Fruit fly (Drosophila melanogaster) whole organism, embryonic: Measurements from ENCODE around the gene CG17154.
A peak's percentile ranks its signal among the peaks of the same experiment; 100 is the strongest.

Source experiments
- Asciz ChIP-seq: fragments of 200-800 bp; sonication (Bioruptor generic); optimal IDR thresholded peaks from 2 replicates; lab custom pipeline; 2017; ENCODE audit warnings: missing biosample characterization, mild to moderate bottlenecking, missing genetic modification characterization, missing genetic modification reagents
- Awh ChIP-seq: fragments of 200-800 bp; sonication (Bioruptor generic); IDR thresholded peaks from 2 replicates; pipeline ENCODE4, ENCODE4 v1.3.6; 2022; ENCODE audit warnings: missing biosample characterization, missing genetic modification characterization
- Bdp1 ChIP-seq: fragments of 200-800 bp; sonication (Bioruptor generic); optimal IDR thresholded peaks from 3 replicates; lab custom pipeline; 2016; ENCODE audit warnings: missing biosample characterization, missing genetic modification characterization
- CG10147 ChIP-seq: fragments of 200-800 bp; sonication (Bioruptor generic); optimal IDR thresholded peaks from 2 replicates; lab custom pipeline; 2019; ENCODE audit warnings: missing biosample characterization, mild to moderate bottlenecking, missing genetic modification characterization, moderate library complexity
- CG1024 ChIP-seq: fragments of 200-800 bp; sonication (Bioruptor generic); IDR thresholded peaks from 2 replicates; pipeline ENCODE4 v1.3.6; 2022; ENCODE audit warnings: missing biosample characterization, missing genetic modification characterization
- CG10321 ChIP-seq: fragments of 200-800 bp; sonication (Bioruptor generic); IDR thresholded peaks from 2 replicates; pipeline ENCODE4 v1.3.6; 2022; ENCODE audit warnings: missing biosample characterization, missing genetic modification characterization
- CG11695 ChIP-seq: fragments of 200-800 bp; sonication (Bioruptor generic); IDR thresholded peaks from 3 replicates; pipeline ENCODE4 v1.3.6; 2022; ENCODE audit warnings: missing biosample characterization, missing genetic modification characterization
- CG12659 ChIP-seq: fragments of 200-800 bp; sonication (Bioruptor generic); optimal IDR thresholded peaks from 3 replicates; lab custom pipeline; 2017; ENCODE audit warnings: mild to moderate bottlenecking, missing biosample characterization, missing genetic modification reagents, missing genetic modification characterization
- CG14050 ChIP-seq: fragments of 200-800 bp; sonication (Bioruptor generic); IDR thresholded peaks from 3 replicates; pipeline ENCODE4 v1.3.6; 2022; ENCODE audit warnings: missing biosample characterization, missing genetic modification characterization
- CG14667 ChIP-seq: fragments of 200-800 bp; sonication (Bioruptor generic); IDR thresholded peaks from 2 replicates; pipeline ENCODE4 v1.3.6; 2022; ENCODE audit warnings: missing biosample characterization, missing genetic modification characterization
- CG14965 ChIP-seq: fragments of 200-800 bp; sonication (Bioruptor generic); optimal IDR thresholded peaks from 2 replicates; lab custom pipeline; 2016; ENCODE audit warnings: missing biosample characterization, missing genetic modification characterization, borderline replicate concordance
- CG15073 ChIP-seq: fragments of 200-800 bp; sonication (Bioruptor generic); optimal IDR thresholded peaks from 2 replicates; lab custom pipeline; 2016; ENCODE audit warnings: missing biosample characterization, missing genetic modification characterization
- CG15479 ChIP-seq: fragments of 200-800 bp; sonication (Bioruptor generic); optimal IDR thresholded peaks from 3 replicates; lab custom pipeline; 2019; ENCODE audit warnings: missing biosample characterization, mild to moderate bottlenecking, missing genetic modification characterization, moderate library complexity
- CG17612 ChIP-seq: fragments of 200-800 bp; sonication (Bioruptor generic); IDR thresholded peaks from 2 replicates; pipeline ENCODE4 v1.3.6; 2022; ENCODE audit warnings: missing biosample characterization, missing genetic modification characterization
- CG31224 ChIP-seq: fragments of 200-800 bp; sonication (Bioruptor generic); IDR thresholded peaks from 2 replicates; pipeline ENCODE4 v1.3.6; 2022; ENCODE audit warnings: missing biosample characterization, missing genetic modification characterization
- CG4424 ChIP-seq: fragments of 200-800 bp; sonication (Bioruptor generic); optimal IDR thresholded peaks from 3 replicates; lab custom pipeline; 2016; ENCODE audit warnings: missing biosample characterization, missing genetic modification characterization
- CG6654 ChIP-seq: fragments of 200-800 bp; sonication (Bioruptor generic); optimal IDR thresholded peaks from 2 replicates; lab custom pipeline; 2017; ENCODE audit warnings: missing biosample characterization, mild to moderate bottlenecking, missing genetic modification characterization
- CG7556 ChIP-seq: fragments of 200-800 bp; sonication (Bioruptor generic); optimal IDR thresholded peaks from 2 replicates; lab custom pipeline; 2017; ENCODE audit warnings: missing biosample characterization, mild to moderate bottlenecking, missing genetic modification characterization
- CG7839 ChIP-seq: fragments of 200-800 bp; sonication (Bioruptor generic); optimal IDR thresholded peaks from 3 replicates; lab custom pipeline; 2018; ENCODE audit warnings: missing biosample characterization, mild to moderate bottlenecking, missing genetic modification characterization, moderate library complexity
- CG9215 ChIP-seq: fragments of 200-800 bp; sonication (Bioruptor generic); IDR thresholded peaks from 2 replicates; pipeline ENCODE4 v1.3.6; 2022; ENCODE audit warnings: missing biosample characterization, missing genetic modification characterization
- CG9437 ChIP-seq: fragments of 200-800 bp; sonication (Bioruptor generic); optimal IDR thresholded peaks from 2 replicates; lab custom pipeline; 2018; ENCODE audit warnings: missing biosample characterization, mild to moderate bottlenecking, missing genetic modification characterization
- CG9817 ChIP-seq: fragments of 200-800 bp; sonication (Bioruptor generic); optimal IDR thresholded peaks from 2 replicates; lab custom pipeline; 2018; ENCODE audit warnings: missing biosample characterization, mild to moderate bottlenecking, missing genetic modification characterization, moderate library complexity
- CrebB ChIP-seq: fragments of 200-800 bp; sonication (Bioruptor generic); optimal IDR thresholded peaks from 3 replicates; lab custom pipeline; 2018; ENCODE audit warnings: missing biosample characterization, mild to moderate bottlenecking, missing genetic modification characterization
- Dip2 ChIP-seq: fragments of 200-800 bp; sonication (Bioruptor generic); IDR thresholded peaks from 2 replicates; pipeline ENCODE4 v1.3.6; 2022; ENCODE audit warnings: missing biosample characterization, missing genetic modification characterization
- Dip3 ChIP-seq: fragments of 200-800 bp; sonication (Bioruptor generic); optimal IDR thresholded peaks from 3 replicates; lab custom pipeline; 2016; ENCODE audit warnings: missing biosample characterization, missing genetic modification characterization
- Dp ChIP-seq: fragments of 200-800 bp; sonication (Bioruptor generic); optimal IDR thresholded peaks from 2 replicates; lab custom pipeline; 2018; ENCODE audit warnings: missing biosample characterization, mild to moderate bottlenecking, missing genetic modification characterization, moderate library complexity
- E2f1 ChIP-seq: fragments of 200-800 bp; sonication (Bioruptor generic); IDR thresholded peaks from 2 replicates; pipeline ENCODE4 v1.3.6; 2022; ENCODE audit warnings: missing biosample characterization, missing genetic modification characterization
- Fer3 ChIP-seq: fragments of 200-800 bp; sonication (Bioruptor generic); optimal IDR thresholded peaks from 2 replicates; lab custom pipeline; 2018; ENCODE audit warnings: missing biosample characterization, mild to moderate bottlenecking, missing genetic modification characterization, moderate library complexity
- H15 ChIP-seq: fragments of 200-800 bp; sonication (Bioruptor generic); IDR thresholded peaks from 3 replicates; pipeline ENCODE4 v1.3.6; 2022; ENCODE audit warnings: missing biosample characterization, missing genetic modification characterization
- H2.0 ChIP-seq: fragments of 200-800 bp; sonication (Bioruptor generic); IDR thresholded peaks from 2 replicates; pipeline ENCODE4 v1.3.6; 2022; ENCODE audit warnings: missing biosample characterization, missing genetic modification characterization
- NfI ChIP-seq: fragments of 200-800 bp; sonication (Bioruptor generic); optimal IDR thresholded peaks from 3 replicates; lab custom pipeline; 2018; ENCODE audit warnings: missing biosample characterization, mild to moderate bottlenecking, missing genetic modification characterization, moderate library complexity
- Sox100B ChIP-seq: fragments of 200-800 bp; sonication (Bioruptor generic); optimal IDR thresholded peaks from 3 replicates; lab custom pipeline; 2018; ENCODE audit warnings: missing biosample characterization, mild to moderate bottlenecking, missing genetic modification characterization
- ac ChIP-seq: fragments of 200-800 bp; sonication (Bioruptor generic); optimal IDR thresholded peaks from 3 replicates; lab custom pipeline; 2017; ENCODE audit warnings: missing biosample characterization, mild to moderate bottlenecking, missing genetic modification characterization
- aop ChIP-seq: fragments of 200-800 bp; sonication (Bioruptor generic); IDR thresholded peaks from 2 replicates; pipeline ENCODE4 v1.3.6; 2022; ENCODE audit warnings: missing biosample characterization, missing genetic modification characterization
- bsh ChIP-seq, 2 experiments: fragments of 200-800 bp; sonication (Bioruptor generic); optimal IDR thresholded peaks; 2 replicates each; lab custom pipeline; 2017 to 2018; ENCODE audit warnings: mild to moderate bottlenecking in 2 of 2, missing biosample characterization in 2 of 2, missing genetic modification characterization in 2 of 2, moderate library complexity in 1 of 2
- btn ChIP-seq: fragments of 200-800 bp; sonication (Bioruptor generic); optimal IDR thresholded peaks from 2 replicates; lab custom pipeline; 2016; ENCODE audit warnings: missing biosample characterization, missing genetic modification characterization
- crc ChIP-seq: fragments of 200-800 bp; sonication (Bioruptor generic); optimal IDR thresholded peaks from 2 replicates; lab custom pipeline; 2016; ENCODE audit warnings: missing biosample characterization, missing genetic modification characterization
- disco-r ChIP-seq: fragments of 200-800 bp; sonication (Bioruptor generic); optimal IDR thresholded peaks from 2 replicates; lab custom pipeline; 2016; ENCODE audit warnings: missing biosample characterization, missing genetic modification characterization
- fd96Cb ChIP-seq: fragments of 200-800 bp; sonication (Bioruptor generic); optimal IDR thresholded peaks from 2 replicates; lab custom pipeline; 2018; ENCODE audit warnings: missing biosample characterization, mild to moderate bottlenecking, missing genetic modification characterization, moderate library complexity
- gsb ChIP-seq: fragments of 200-800 bp; sonication (Bioruptor generic); IDR thresholded peaks from 2 replicates; pipeline ENCODE4 v1.3.6; 2022; ENCODE audit warnings: missing biosample characterization, missing genetic modification characterization
- gsb-n ChIP-seq: fragments of 200-800 bp; sonication (Bioruptor generic); optimal IDR thresholded peaks from 3 replicates; lab custom pipeline; 2018; ENCODE audit warnings: missing biosample characterization, mild to moderate bottlenecking, missing genetic modification characterization
- ham ChIP-seq: fragments of 200-800 bp; sonication (Bioruptor generic); IDR thresholded peaks from 2 replicates; pipeline ENCODE4 v1.3.6; 2022; ENCODE audit warnings: missing biosample characterization, missing genetic modification characterization
- hkb ChIP-seq, 2 experiments: fragments of 200-800 bp in 1 of 2; fragments of >200 bp in 1 of 2; sonication (Bioruptor generic) in 1 of 2; IDR thresholded peaks in 1 of 2; optimal IDR thresholded peaks in 1 of 2; 2 replicates each; pipeline versions ENCODE4 v1.3.6 to Lab custom; 2017 to 2022; ENCODE audit warnings: missing biosample characterization in 1 of 2, missing genetic modification characterization in 1 of 2
- ind ChIP-seq: fragments of 200-800 bp; sonication (Bioruptor generic); optimal IDR thresholded peaks from 3 replicates; lab custom pipeline; 2016; ENCODE audit warnings: missing biosample characterization, missing genetic modification characterization
- klu ChIP-seq: fragments of 200-800 bp; sonication (Bioruptor generic); IDR thresholded peaks from 2 replicates; pipeline ENCODE4 v1.3.6; 2022; ENCODE audit warnings: missing biosample characterization, missing genetic modification characterization
- pum ChIP-seq: fragments of 200-800 bp; sonication (Bioruptor generic); optimal IDR thresholded peaks from 2 replicates; lab custom pipeline; 2016; ENCODE audit warnings: missing biosample characterization, missing genetic modification characterization
- shn ChIP-seq: fragments of 200-800 bp; sonication (Bioruptor generic); optimal IDR thresholded peaks from 3 replicates; lab custom pipeline; 2016; ENCODE audit warnings: missing biosample characterization, missing genetic modification characterization
- sob ChIP-seq: fragments of 200-800 bp; sonication (Bioruptor generic); IDR thresholded peaks from 2 replicates; pipeline ENCODE4 v1.3.6; 2022; ENCODE audit warnings: missing biosample characterization, missing genetic modification characterization
- trem ChIP-seq: fragments of 200-800 bp; optimal IDR thresholded peaks from 3 replicates; lab custom pipeline; 2019; ENCODE audit warnings: missing biosample characterization, mild to moderate bottlenecking, missing genetic modification characterization, moderate library complexity

CG17154 gene

dm6 chr3L:12124138-12124583, 35.7 kb downstream of the CG17154 start (continued):
- no peak for TF ChIP-seq fd96Cb (tag; lab: Kevin White, UChicago)
- TF ChIP-seq CG9817 (tag; lab: Kevin White, UChicago), result peak; percentile 23
- peak; percentile 72 for TF ChIP-seq CG10321 (GFP tag; lab: Robert Waterston, UW)
- TF ChIP-seq trem (tag; lab: Kevin White, UChicago), result peak; percentile 19
- TF ChIP-seq Awh (GFP tag; lab: Robert Waterston, UW), result 0 out of 2 replicates have a peak, but pooled peaks have one; percentile 8
- peak; percentile 53; the same call in 1 of the 2 replicates for TF ChIP-seq E2f1 (GFP tag; lab: Robert Waterston, UW)
- no peak for TF ChIP-seq Asciz (GFP tag; lab: Kevin White, UChicago)
- no peak for TF ChIP-seq hkb (optimal IDR thresholded peaks at IDR 0.05; lab: Kevin White, UChicago)
- peak; percentile 40 for TF ChIP-seq hkb (GFP tag; IDR thresholded peaks at IDR 0.05; lab: Robert Waterston, UW)
- TF ChIP-seq ac (GFP tag; lab: Kevin White, UChicago), result no peak
- peak; percentile 71 for TF ChIP-seq CG15479 (GFP tag; lab: Kevin White, UChicago)
- no peak for TF ChIP-seq CG11695 (GFP tag; lab: Robert Waterston, UW)
- TF ChIP-seq, all 482 proteins: peak for 141

dm6 chr3L:12124975-12125374, 36.5 kb downstream of the CG17154 start, which contains the start of gene yps:
Gene yps, minus strand, starts transcription at chr3L:12125150.
- TF ChIP-seq H2.0 (GFP tag; lab: Robert Waterston, UW) (peak; percentile 84), CG1024 (peak; percentile 90), CG9437 (GFP tag; lab: Kevin White, UChicago) (peak; percentile 78), aop (GFP tag; lab: Robert Waterston, UW) (peak; percentile 42; the same call in 1 of the 2 replicates), ind (GFP tag; lab: Kevin White, UChicago) (peak; percentile 75), CG31224 (peak; percentile 78), CG14667 (GFP tag; lab: Robert Waterston, UW) (peak; percentile 64; the same call in 1 of the 2 replicates), shn (GFP tag; lab: Kevin White, UChicago) (peak; percentile 93), CG17612 (peak; percentile 79), klu (GFP tag; lab: Robert Waterston, UW) (no peak; the same call in 1 of the 2 replicates), CrebB (tag; lab: Kevin White, UChicago) (peak; percentile 97), CG7839 (tag; lab: Kevin White, UChicago) (peak; percentile 87), Dp (GFP tag; lab: Kevin White, UChicago) (peak; percentile 66), CG4424 (GFP tag; lab: Kevin White, UChicago) (peak; percentile 92), CG10147 (GFP tag; lab: Kevin White, UChicago) (peak; percentile 85), gsb (GFP tag; lab: Robert Waterston, UW) (peak; percentile 74), bsh (GFP tag; optimal IDR thresholded peaks at IDR 0.05; lab: Kevin White, UChicago) (peak; percentile 58 to 88), CG14050 (GFP tag; lab: Robert Waterston, UW) (peak; percentile 87), Dip3 (peak; percentile 84), Fer3 (tag; lab: Kevin White, UChicago) (peak; percentile 95), NfI (GFP tag; lab: Kevin White, UChicago) (peak; percentile 98), btn (peak; percentile 88), H15 (peak; percentile 89), disco-r (peak; percentile 95), CG14965 (GFP tag; lab: Kevin White, UChicago) (peak; percentile 76), gsb-n (tag; lab: Kevin White, UChicago) (peak; percentile 91), CG9215 (GFP tag; lab: Robert Waterston, UW) (peak; percentile 32; the same call in 1 of the 2 replicates), CG15073 (GFP tag; lab: Kevin White, UChicago) (no peak), CG6654 (peak; percentile 74), Sox100B (GFP tag; lab: Kevin White, UChicago) (peak; percentile 92), ham (GFP tag; lab: Robert Waterston, UW) (peak; percentile 78; the same call in 1 of the 2 replicates), crc (GFP tag; lab: Kevin White, UChicago) (peak; percentile 86), Dip2 (GFP tag; lab: Robert Waterston, UW) (no peak), Bdp1 (peak; percentile 88), sob (GFP tag; lab: Robert Waterston, UW) (peak; percentile 95), CG12659 (GFP tag; lab: Kevin White, UChicago) (peak; percentile 98), CG7556 (GFP tag; lab: Kevin White, UChicago) (peak; percentile 83), pum (GFP tag; lab: Kevin White, UChicago) (peak; percentile 74)
